Fruit fly (Drosophila melanogaster): Measurements from ENCODE around the gene Mfe2.

- TF ChIP-seq CG14655 (GFP tag; optimal IDR thresholded peaks at IDR 0.05) (no peak), CG15710 (tag; optimal IDR thresholded peaks at IDR 0.05) (no peak), CG13204 (GFP tag; optimal IDR thresholded peaks at IDR 0.05) (no peak), CG10348 (GFP tag; IDR thresholded peaks at IDR 0.05) (no peak), CG4496 (GFP tag; IDR thresholded peaks at IDR 0.05) (no peak)
Measured at dm6 chrX:16243989-16244388, 26.8 kb upstream of the Mfe2 start.
